Worm (Caenorhabditis elegans) whole organism, midembryonic: ENCODE data around the gene gta-1.

Experiments
- T22C8.4 ChIP-seq: fragments of 200-800 bp; sonication (Bioruptor generic); IDR thresholded peaks from 2 replicates; pipeline ENCODE4 v1.3.6; 2022; ENCODE audit warnings: missing genetic modification characterization, missing compliant biosample characterization
- flt-1 ChIP-seq: fragments of 200-800 bp; sonication (Bioruptor generic); IDR thresholded peaks from 2 replicates; pipeline ENCODE4 v1.3.6; 2022; ENCODE audit warnings: missing genetic modification characterization, missing compliant biosample characterization
- ref-1 ChIP-seq: fragments of 200-800 bp; sonication (Bioruptor generic); conservative IDR thresholded peaks from 2 replicates; pipeline ENCODE4 v1.3.6; 2022; ENCODE audit warnings: missing genetic modification reagents, missing genetic modification characterization, missing compliant biosample characterization
- ztf-29 ChIP-seq: fragments of 200-800 bp; sonication (Bioruptor generic); IDR thresholded peaks from 2 replicates; pipeline ENCODE4 v1.3.6; 2022; ENCODE audit warnings: missing genetic modification reagents, missing genetic modification characterization, missing compliant biosample characterization

DNA sequence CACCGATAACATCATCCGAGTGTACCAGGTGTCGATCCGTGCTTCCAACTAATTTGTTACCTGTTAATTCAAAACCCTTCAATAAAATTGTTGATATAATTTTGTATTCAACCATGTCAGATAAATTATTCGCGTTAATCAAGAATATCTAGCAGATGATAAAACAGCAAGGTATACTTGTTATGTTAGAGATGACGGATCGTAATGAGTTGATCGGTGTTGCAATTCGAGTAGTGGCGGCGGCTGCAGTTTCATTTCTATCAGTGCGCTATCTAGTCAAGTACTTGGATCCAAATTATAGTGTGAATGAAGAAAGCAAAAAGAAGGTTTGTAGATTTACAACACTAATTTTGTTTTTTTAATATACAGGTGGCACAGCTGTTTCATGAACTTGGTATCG, 2.7 kb upstream of the gta-1 start, which contains the start of gene mspn-1:
- no peak for TF ChIP-seq T22C8.4
- no peak for TF ChIP-seq flt-1 (GFP tag; lab: Robert Waterston, UW)
- TF ChIP-seq ztf-29 (GFP tag; lab: Robert Waterston, UW) = no peak
- TF ChIP-seq ref-1 (GFP tag; lab: Robert Waterston, UW) = no peak
